Fruit fly (Drosophila melanogaster): ENCODE results near the gene Ude.
A peak's percentile ranks its signal among the peaks of the same experiment; 100 is the strongest.

Gene Ude

dm6 chr3R:24749055-24749992 lies 50.1 kb downstream of the Ude start, which contains the start of gene tld:
TSS of gene tld (plus strand) at chr3R:24749731.
- TF ChIP-seq Blimp-1 (GFP tag; optimal IDR thresholded peaks at IDR 0.05) (peak; percentile 45), cad (GFP tag; optimal IDR thresholded peaks at IDR 0.05) (peak; percentile 98), E2f1 (GFP tag; IDR thresholded peaks at IDR 0.05) (no peak), CG15479 (GFP tag; optimal IDR thresholded peaks at IDR 0.05) (peak; percentile 54), CG3065 (GFP tag; optimal IDR thresholded peaks at IDR 0.05) (peak; percentile 44), z (GFP tag; IDR thresholded peaks at IDR 0.05) (peak; percentile 54; the same call in 1 of the 3 replicates), tll (GFP tag; optimal IDR thresholded peaks at IDR 0.05) (peak in 1 of 2 experiments; percentile 88), D (optimal IDR thresholded peaks at IDR 0.05) (peak; percentile 78), D (GFP tag; optimal IDR thresholded peaks at IDR 0.05) (no peak), CG16779 (GFP tag; IDR thresholded peaks at IDR 0.05) (no peak), zen (tag; optimal IDR thresholded peaks at IDR 0.05) (peak; percentile 91)

All from whole organism, embryonic.